Fruit fly (Drosophila melanogaster): Measurements from ENCODE around the gene CG31821.

- TF ChIP-seq psq (optimal IDR thresholded peaks at IDR 0.05), result no peak
- no peak for TF ChIP-seq Sin3A (optimal IDR thresholded peaks at IDR 0.05)
- no peak for TF ChIP-seq h (optimal IDR thresholded peaks at IDR 0.05)
- no peak for TF ChIP-seq Myc (optimal IDR thresholded peaks at IDR 0.05)
- TF ChIP-seq insv (optimal IDR thresholded peaks at IDR 0.05), result no peak
- TF ChIP-seq ttk (optimal IDR thresholded peaks at IDR 0.05), result no peak
These were observed 20.9 kb upstream of the CG31821 start, which contains the start of gene CG4793 for dm6 chr2L:15923095-15923494.

All from Kc167 (cell line).